Comparison of ENCODE assay signal across 3 worm cellular contexts in genomic region chrII:2091972-2092371, ce11.
TF ChIP-seq lines count a peak whose summit lies in the region.

TSS of gene T16A1.10 (minus strand) at chrII:2092094.

TF ChIP-seq in whole organism, early embryonic, 17 proteins besides CTCF, POLR2A, EP300 and RAD21:
- TF ChIP-seq tbx-11 (GFP tag; IDR thresholded peaks at IDR 0.05; lab: Robert Waterston, UW) (no peak), aly-1 (tag; optimal IDR thresholded peaks at IDR 0.05; lab: Kevin White, UChicago) (no peak), F13C5.2 (tag; optimal IDR thresholded peaks at IDR 0.05; lab: Kevin White, UChicago) (no peak), hnd-1 (tag; optimal IDR thresholded peaks at IDR 0.05; lab: Kevin White, UChicago) (no peak), ceh-36 (tag; optimal IDR thresholded peaks at IDR 0.05; lab: Kevin White, UChicago) (peak; percentile 1), hmbx-1 (tag; optimal IDR thresholded peaks at IDR 0.05; lab: Kevin White, UChicago) (no peak), ama-1 (optimal IDR thresholded peaks at IDR 0.05; lab: Kevin White, UChicago) (no peak), B0310.2 (tag; optimal IDR thresholded peaks at IDR 0.05; lab: Kevin White, UChicago) (no peak), hmg-4 (GFP tag; optimal IDR thresholded peaks at IDR 0.05; lab: Kevin White, UChicago) (peak; percentile 16), pes-1 (GFP tag; IDR thresholded peaks at IDR 0.05; lab: Robert Waterston, UW) (no peak), flt-1 (GFP tag; IDR thresholded peaks at IDR 0.05; lab: Robert Waterston, UW) (no peak), ets-7 (tag; optimal IDR thresholded peaks at IDR 0.05; lab: Kevin White, UChicago) (no peak)

TF ChIP-seq in whole organism, midembryonic, 9 proteins besides CTCF, POLR2A, EP300 and RAD21:
- no peak for TF ChIP-seq med-1 (GFP tag; optimal IDR thresholded peaks at IDR 0.05; lab: Kevin White, UChicago; ENCODE audit: insufficient read depth)
- no peak for TF ChIP-seq ref-1 (GFP tag; conservative IDR thresholded peaks at IDR 0.05; lab: Robert Waterston, UW)
- no peak for TF ChIP-seq ztf-23 (GFP tag; IDR thresholded peaks at IDR 0.05; lab: Robert Waterston, UW)
- TF ChIP-seq flt-1 (GFP tag; IDR thresholded peaks at IDR 0.05; lab: Robert Waterston, UW): peak; percentile 50; the same call in 1 of the 2 replicates
- no peak for TF ChIP-seq T22C8.4 (GFP tag; IDR thresholded peaks at IDR 0.05; lab: Robert Waterston, UW)
- no peak for TF ChIP-seq ztf-29 (GFP tag; IDR thresholded peaks at IDR 0.05; lab: Robert Waterston, UW)
- TF ChIP-seq tab-1 (GFP tag; IDR thresholded peaks at IDR 0.05; lab: Robert Waterston, UW): no peak

TF ChIP-seq in whole organism, mixed stage, embryonic, 35 proteins besides CTCF, POLR2A, EP300 and RAD21:
- TF ChIP-seq mab-5 (tag; optimal IDR thresholded peaks at IDR 0.05; lab: Kevin White, UChicago): no peak
- peak; percentile 2 for TF ChIP-seq lin-13 (tag; optimal IDR thresholded peaks at IDR 0.05; lab: Kevin White, UChicago)
- peak; percentile 1 for TF ChIP-seq hlh-1 (tag; optimal IDR thresholded peaks at IDR 0.05; lab: Kevin White, UChicago)
- TF ChIP-seq lin-32 (GFP tag; optimal IDR thresholded peaks at IDR 0.05; lab: Kevin White, UChicago): peak; percentile 82
- TF ChIP-seq bed-3 (GFP tag; optimal IDR thresholded peaks at IDR 0.05; lab: Kevin White, UChicago): no peak
- TF ChIP-seq pha-4 (tag; optimal IDR thresholded peaks at IDR 0.05; lab: Kevin White, UChicago): no peak
- peak; percentile 62 for TF ChIP-seq cnd-1 (tag; optimal IDR thresholded peaks at IDR 0.05; lab: Kevin White, UChicago)
